Worm (Caenorhabditis elegans): ENCODE results near the gene R01E6.5.

- no peak for TF ChIP-seq elt-3 (tag; optimal IDR thresholded peaks at IDR 0.05)
- no peak for TF ChIP-seq snpc-4 (tag; optimal IDR thresholded peaks at IDR 0.05)
- no peak for TF ChIP-seq unc-62 (GFP tag; optimal IDR thresholded peaks at IDR 0.05)
- no peak for TF ChIP-seq nhr-12 (tag; optimal IDR thresholded peaks at IDR 0.05)
- TF ChIP-seq ztf-11 (tag; optimal IDR thresholded peaks at IDR 0.05), result no peak
- TF ChIP-seq drap-1 (GFP tag; optimal IDR thresholded peaks at IDR 0.05), result no peak
- TF ChIP-seq nhr-237 (tag; optimal IDR thresholded peaks at IDR 0.05), result no peak
- TF ChIP-seq sptf-1 (tag; optimal IDR thresholded peaks at IDR 0.05), result no peak
- no peak for TF ChIP-seq unc-39 (tag; optimal IDR thresholded peaks at IDR 0.05)
- no peak for TF ChIP-seq cnd-1 (tag; optimal IDR thresholded peaks at IDR 0.05)
- TF ChIP-seq flh-1 (GFP tag; optimal IDR thresholded peaks at IDR 0.05), result no peak
Measured at ce11 chrX:13566436-13566835, 29.6 kb downstream of the R01E6.5 start, which contains the start of gene R01E6.2.

All from whole organism, mixed stage, embryonic.